Fruit fly (Drosophila melanogaster): ENCODE data around the gene DCTN6-p27.
A peak's percentile ranks its signal among the peaks of the same experiment; 100 is the strongest.

DCTN6-p27 gene

DNA sequence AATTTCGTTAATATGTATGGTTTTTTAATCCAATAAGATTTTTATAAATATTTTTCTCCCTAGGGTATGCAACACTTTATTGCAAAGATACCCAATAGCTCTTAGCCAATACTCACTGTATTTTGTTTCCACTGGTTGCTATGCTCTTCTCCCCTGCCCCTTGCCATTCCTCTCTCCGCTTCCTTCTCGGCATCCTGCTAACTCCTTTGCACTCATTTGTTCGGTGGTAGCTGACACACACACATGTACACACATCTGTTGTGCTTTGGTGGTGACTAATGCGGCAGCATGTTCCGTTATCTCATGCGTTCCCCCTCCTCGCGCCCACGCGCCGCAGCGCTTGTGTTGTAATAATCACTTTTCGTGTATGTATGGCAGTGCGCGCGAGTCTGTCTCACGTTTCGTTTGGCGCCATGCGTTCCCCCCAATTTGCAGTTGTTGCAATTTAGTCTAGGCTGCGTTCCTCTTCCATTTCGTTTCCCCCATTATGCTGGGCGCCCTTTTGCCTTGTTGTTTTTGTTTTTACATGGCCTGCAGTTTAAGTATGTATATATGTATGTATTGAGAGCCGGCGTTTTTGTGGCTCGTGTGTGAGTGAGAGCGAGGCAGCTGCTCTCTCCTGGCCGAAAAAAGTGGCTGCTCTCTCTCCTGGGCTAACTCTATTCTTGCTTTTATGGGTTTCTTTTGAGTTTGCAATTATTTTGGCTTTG lies 2.8 kb downstream of the DCTN6-p27 start, which contains the start of gene Polr1D:
Polr1D (minus strand) TSS at position 420 of the 710 bp plus-strand sequence.
- peak; percentile 31 for TF ChIP-seq CG8301 (tag; optimal IDR thresholded peaks at IDR 0.05)
- peak; percentile 45; the same call in 1 of the 2 replicates for TF ChIP-seq CG12605 (GFP tag; IDR thresholded peaks at IDR 0.05)
- TF ChIP-seq CG4496 (GFP tag; IDR thresholded peaks at IDR 0.05), result peak; percentile 43; the same call in 2 of the 3 replicates
- TF ChIP-seq CG15710 (tag; optimal IDR thresholded peaks at IDR 0.05), result peak; percentile 41
- no peak; the same call in 1 of the 2 replicates for TF ChIP-seq CG32121 (GFP tag; IDR thresholded peaks at IDR 0.05)
- TF ChIP-seq Ets98B (GFP tag; IDR thresholded peaks at IDR 0.05), result peak; percentile 40
- no peak for TF ChIP-seq rn (GFP tag; IDR thresholded peaks at IDR 0.05)
- no peak for TF ChIP-seq CG17806 (tag; optimal IDR thresholded peaks at IDR 0.05)
- TF ChIP-seq Pif1B (GFP tag; optimal IDR thresholded peaks at IDR 0.05), result no peak
- no peak for TF ChIP-seq D1 (tag; optimal IDR thresholded peaks at IDR 0.05)
- TF ChIP-seq CG8159 (tag; optimal IDR thresholded peaks at IDR 0.05), result peak; percentile 62
- peak; percentile 84 for TF ChIP-seq CG13204 (GFP tag; optimal IDR thresholded peaks at IDR 0.05)
- peak; percentile 17 for TF ChIP-seq CG34367 (tag; optimal IDR thresholded peaks at IDR 0.05)
- TF ChIP-seq Pif1A (GFP tag; optimal IDR thresholded peaks at IDR 0.05), result peak; percentile 4
- no peak for TF ChIP-seq Snoo (tag; optimal IDR thresholded peaks at IDR 0.05)
- no peak for TF ChIP-seq CG10348 (GFP tag; IDR thresholded peaks at IDR 0.05)
- peak; percentile 14 for TF ChIP-seq CG9948 (tag; optimal IDR thresholded peaks at IDR 0.05)
- no peak for TF ChIP-seq CG14655 (GFP tag; optimal IDR thresholded peaks at IDR 0.05)
- peak; percentile 94 for TF ChIP-seq EcR (GFP tag; optimal IDR thresholded peaks at IDR 0.05)
- peak; percentile 23; the same call in 1 of the 3 replicates for TF ChIP-seq fd96Ca (GFP tag; IDR thresholded peaks at IDR 0.05)
- no peak for TF ChIP-seq gl (tag; optimal IDR thresholded peaks at IDR 0.05)

DNA sequence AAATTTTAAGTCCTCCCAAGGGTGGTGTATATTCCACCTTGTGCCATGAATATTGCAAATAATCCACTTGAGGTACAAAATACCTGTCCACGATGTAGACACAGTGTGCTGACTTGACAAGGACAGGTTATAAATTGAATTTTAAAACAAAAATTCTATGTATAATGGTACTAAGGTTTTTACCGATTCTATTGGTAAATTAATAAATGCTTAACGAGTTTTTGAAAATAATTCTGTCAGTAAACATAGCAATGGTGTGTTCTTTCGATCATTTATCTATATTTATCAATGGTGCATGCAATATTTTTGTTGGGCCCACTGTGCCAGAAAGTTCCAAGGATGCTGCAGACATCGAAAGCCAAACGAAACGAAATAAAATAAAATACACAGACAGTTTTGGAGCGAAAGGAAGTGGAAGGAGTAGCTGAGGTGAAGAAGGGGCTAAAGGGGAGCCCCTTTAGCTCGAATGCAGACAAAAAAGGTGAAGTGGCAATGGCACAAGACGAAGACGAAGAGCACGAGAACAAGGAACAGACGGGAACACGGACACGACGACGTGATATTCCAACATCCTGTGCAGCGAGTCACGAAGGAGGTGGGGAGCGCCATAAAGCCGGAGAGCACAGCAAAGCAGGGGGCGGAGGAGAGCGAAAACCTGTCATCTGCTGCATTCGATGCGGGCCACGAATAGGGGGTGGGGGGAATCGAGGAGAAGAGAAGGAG lies 4.0 kb downstream of the DCTN6-p27 start:
- TF ChIP-seq CG10348 (GFP tag; IDR thresholded peaks at IDR 0.05) (no peak), CG8159 (tag; optimal IDR thresholded peaks at IDR 0.05) (peak; percentile 93), CG32121 (GFP tag; IDR thresholded peaks at IDR 0.05) (no peak), CG9948 (tag; optimal IDR thresholded peaks at IDR 0.05) (peak; percentile 91), CG14655 (GFP tag; optimal IDR thresholded peaks at IDR 0.05) (peak; percentile 78), CG34367 (tag; optimal IDR thresholded peaks at IDR 0.05) (peak; percentile 88), CG4496 (GFP tag; IDR thresholded peaks at IDR 0.05) (0 out of 3 replicates have a peak, but pooled peaks have one; percentile 47), EcR (GFP tag; optimal IDR thresholded peaks at IDR 0.05) (peak; percentile 92), Pif1B (GFP tag; optimal IDR thresholded peaks at IDR 0.05) (peak; percentile 74), CG13204 (GFP tag; optimal IDR thresholded peaks at IDR 0.05) (no peak), Pif1A (GFP tag; optimal IDR thresholded peaks at IDR 0.05) (peak; percentile 76), CG8301 (tag; optimal IDR thresholded peaks at IDR 0.05) (peak; percentile 62), Ets98B (GFP tag; IDR thresholded peaks at IDR 0.05) (no peak), gl (tag; optimal IDR thresholded peaks at IDR 0.05) (peak; percentile 52), D1 (tag; optimal IDR thresholded peaks at IDR 0.05) (peak; percentile 89), CG12605 (GFP tag; IDR thresholded peaks at IDR 0.05) (no peak), CG15710 (tag; optimal IDR thresholded peaks at IDR 0.05) (peak; percentile 81), fd96Ca (GFP tag; IDR thresholded peaks at IDR 0.05) (no peak), Snoo (tag; optimal IDR thresholded peaks at IDR 0.05) (peak; percentile 80), CG17806 (tag; optimal IDR thresholded peaks at IDR 0.05) (peak; percentile 92), rn (GFP tag; IDR thresholded peaks at IDR 0.05) (0 out of 2 replicates have a peak, but pooled peaks have one; percentile 10)

DNA sequence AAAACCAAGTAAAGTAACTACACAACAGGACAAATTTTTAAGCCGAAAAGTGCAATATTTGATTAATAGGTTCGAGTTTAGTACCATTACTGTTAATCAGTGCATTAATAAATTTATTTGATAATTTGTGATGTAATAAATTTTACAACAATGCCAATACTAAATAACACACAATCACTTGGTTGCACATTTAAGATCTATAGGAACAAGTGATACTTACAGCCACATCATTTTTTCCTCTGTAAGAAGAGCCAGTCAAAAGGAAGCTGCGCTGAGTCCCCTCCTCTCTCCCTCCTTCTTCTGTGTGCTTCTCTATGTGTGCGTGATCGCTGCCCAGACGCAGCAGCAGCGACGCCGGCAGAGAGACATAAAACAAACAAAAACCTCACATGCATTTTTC lies 4.6 kb downstream of the DCTN6-p27 start:
- TF ChIP-seq Ets98B (GFP tag; IDR thresholded peaks at IDR 0.05), result peak; percentile 30; the same call in 1 of the 2 replicates
- peak; percentile 90 for TF ChIP-seq Pif1A (GFP tag; optimal IDR thresholded peaks at IDR 0.05)
- peak; percentile 98 for TF ChIP-seq CG8159 (tag; optimal IDR thresholded peaks at IDR 0.05)
- peak; percentile 83 for TF ChIP-seq Pif1B (GFP tag; optimal IDR thresholded peaks at IDR 0.05)
- TF ChIP-seq CG15710 (tag; optimal IDR thresholded peaks at IDR 0.05), result peak; percentile 95
- TF ChIP-seq fd96Ca (GFP tag; IDR thresholded peaks at IDR 0.05), result peak; percentile 62; the same call in 2 of the 3 replicates
- TF ChIP-seq Snoo (tag; optimal IDR thresholded peaks at IDR 0.05), result peak; percentile 88
- TF ChIP-seq CG32121 (GFP tag; IDR thresholded peaks at IDR 0.05), result 0 out of 2 replicates have a peak, but pooled peaks have one; percentile 18
- peak; percentile 86 for TF ChIP-seq CG13204 (GFP tag; optimal IDR thresholded peaks at IDR 0.05)
- TF ChIP-seq gl (tag; optimal IDR thresholded peaks at IDR 0.05), result peak; percentile 90
- TF ChIP-seq EcR (GFP tag; optimal IDR thresholded peaks at IDR 0.05), result no peak
- TF ChIP-seq CG4496 (GFP tag; IDR thresholded peaks at IDR 0.05), result peak; percentile 71
- peak; percentile 56 for TF ChIP-seq CG12605 (GFP tag; IDR thresholded peaks at IDR 0.05)
- no peak for TF ChIP-seq CG10348 (GFP tag; IDR thresholded peaks at IDR 0.05)
- peak; percentile 89 for TF ChIP-seq CG8301 (tag; optimal IDR thresholded peaks at IDR 0.05)
- peak; percentile 98 for TF ChIP-seq CG17806 (tag; optimal IDR thresholded peaks at IDR 0.05)
- peak; percentile 96 for TF ChIP-seq CG34367 (tag; optimal IDR thresholded peaks at IDR 0.05)
- peak; percentile 94 for TF ChIP-seq CG14655 (GFP tag; optimal IDR thresholded peaks at IDR 0.05)
- TF ChIP-seq CG9948 (tag; optimal IDR thresholded peaks at IDR 0.05), result peak; percentile 98
- peak; percentile 94 for TF ChIP-seq D1 (tag; optimal IDR thresholded peaks at IDR 0.05)
- TF ChIP-seq rn (GFP tag; IDR thresholded peaks at IDR 0.05), result peak; percentile 14; the same call in 1 of the 2 replicates

DNA sequence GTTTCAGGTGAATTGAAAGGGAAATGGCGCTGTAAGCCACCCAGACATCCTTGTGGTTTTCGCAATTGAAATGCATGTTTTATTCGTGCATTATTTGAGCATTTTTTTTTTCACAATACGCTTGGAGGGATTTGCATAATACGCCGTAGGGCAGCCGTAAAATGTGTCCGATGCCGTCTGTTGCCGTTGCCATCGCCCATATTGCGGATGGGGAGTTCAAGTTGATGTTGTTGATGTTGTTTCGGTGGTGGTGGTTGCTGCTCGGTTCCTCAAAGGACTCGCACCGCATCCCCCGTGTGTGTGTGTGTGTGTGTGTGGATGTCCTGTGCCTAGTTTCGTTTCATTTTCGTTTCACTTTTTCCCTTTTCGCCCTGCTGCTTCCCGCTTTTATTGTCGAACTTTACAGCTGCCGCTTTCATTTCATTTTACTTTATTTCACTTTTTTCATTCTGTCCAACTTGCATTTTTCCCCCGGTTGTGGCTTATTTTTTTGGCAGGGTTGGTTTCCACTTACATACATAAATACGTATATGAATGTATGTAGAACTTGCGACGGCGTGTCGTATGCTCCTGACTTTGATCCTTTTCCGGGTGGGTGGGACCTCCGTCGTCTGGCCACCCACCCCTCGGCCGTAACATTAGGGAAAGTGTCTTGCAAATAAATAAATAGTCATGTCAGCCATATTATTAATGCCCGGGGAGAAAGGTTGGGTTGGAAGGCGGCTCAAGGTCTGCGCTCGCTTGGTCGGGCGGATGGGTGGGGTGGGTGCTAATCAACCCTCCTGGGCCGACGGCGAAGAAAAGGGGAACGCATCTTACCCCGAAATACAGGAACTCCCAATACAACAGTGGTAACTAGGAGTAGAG lies 5.6 kb downstream of the DCTN6-p27 start:
- TF ChIP-seq CG8301 (tag; optimal IDR thresholded peaks at IDR 0.05) (no peak), Pif1A (GFP tag; optimal IDR thresholded peaks at IDR 0.05) (no peak), CG15710 (tag; optimal IDR thresholded peaks at IDR 0.05) (no peak), CG4496 (GFP tag; IDR thresholded peaks at IDR 0.05) (no peak), fd96Ca (GFP tag; IDR thresholded peaks at IDR 0.05) (no peak), Snoo (tag; optimal IDR thresholded peaks at IDR 0.05) (no peak), CG32121 (GFP tag; IDR thresholded peaks at IDR 0.05) (no peak), Ets98B (GFP tag; IDR thresholded peaks at IDR 0.05) (no peak), rn (GFP tag; IDR thresholded peaks at IDR 0.05) (no peak), D1 (tag; optimal IDR thresholded peaks at IDR 0.05) (no peak), CG13204 (GFP tag; optimal IDR thresholded peaks at IDR 0.05) (no peak), CG10348 (GFP tag; IDR thresholded peaks at IDR 0.05) (no peak), CG17806 (tag; optimal IDR thresholded peaks at IDR 0.05) (no peak), CG8159 (tag; optimal IDR thresholded peaks at IDR 0.05) (no peak), CG14655 (GFP tag; optimal IDR thresholded peaks at IDR 0.05) (no peak), CG12605 (GFP tag; IDR thresholded peaks at IDR 0.05) (no peak), Pif1B (GFP tag; optimal IDR thresholded peaks at IDR 0.05) (no peak)

All from whole organism, pupa.